Fruit fly (Drosophila melanogaster) whole organism, prepupa: ENCODE data around the gene uif.

Experiments
- Blimp-1 ChIP-seq: fragments of 200-800 bp; sonication (Bioruptor generic); optimal IDR thresholded peaks from 3 replicates; lab custom pipeline; 2017; ENCODE audit warnings: missing biosample characterization, missing genetic modification characterization, mild to moderate bottlenecking, moderate library complexity, missing genetic modification reagents
- CG11762 ChIP-seq: fragments of 200-800 bp; sonication (Bioruptor generic); optimal IDR thresholded peaks from 3 replicates; lab custom pipeline; 2016; ENCODE audit warnings: missing biosample characterization, missing genetic modification characterization; ENCODE audit not compliant: insufficient read depth
- CG15336 ChIP-seq: fragments of 200-800 bp; sonication (Bioruptor generic); IDR thresholded peaks from 2 replicates; pipeline ENCODE4 v1.3.6; 2022; ENCODE audit warnings: missing biosample characterization, missing genetic modification characterization
- CG4318 ChIP-seq: fragments of 200-800 bp; sonication (Bioruptor generic); optimal IDR thresholded peaks from 3 replicates; lab custom pipeline; 2017; ENCODE audit warnings: missing biosample characterization, mild to moderate bottlenecking, missing genetic modification characterization
- CG6276 ChIP-seq: fragments of 200-800 bp; sonication (Bioruptor generic); optimal IDR thresholded peaks from 2 replicates; lab custom pipeline; 2017; ENCODE audit warnings: missing biosample characterization, mild to moderate bottlenecking, missing genetic modification characterization
- CG6792 ChIP-seq: fragments of 200-800 bp; sonication (Bioruptor generic); optimal IDR thresholded peaks from 3 replicates; lab custom pipeline; 2016; ENCODE audit warnings: missing biosample characterization, missing genetic modification characterization
- CG6854 ChIP-seq: fragments of 200-800 bp; sonication (Bioruptor generic); optimal IDR thresholded peaks from 2 replicates; lab custom pipeline; 2017; ENCODE audit warnings: missing biosample characterization, mild to moderate bottlenecking, missing genetic modification characterization
- CG7368 ChIP-seq: fragments of 200-800 bp; sonication (Bioruptor generic); optimal IDR thresholded peaks from 3 replicates; lab custom pipeline; 2016; ENCODE audit warnings: missing biosample characterization, missing genetic modification characterization
- Eip93F ChIP-seq: fragments of 200-800 bp; sonication (Bioruptor generic); optimal IDR thresholded peaks from 2 replicates; lab custom pipeline; 2016; ENCODE audit warnings: missing biosample characterization, mild to moderate bottlenecking, missing genetic modification characterization
- Hr4 ChIP-seq: fragments of 200-800 bp; sonication (Bioruptor generic); optimal IDR thresholded peaks from 3 replicates; lab custom pipeline; 2016; ENCODE audit warnings: missing biosample characterization, missing genetic modification characterization
- acj6 ChIP-seq: fragments of 200-800 bp; sonication (Bioruptor generic); optimal IDR thresholded peaks from 3 replicates; lab custom pipeline; 2016; ENCODE audit warnings: missing biosample characterization, missing genetic modification characterization
- net ChIP-seq: fragments of 200-800 bp; sonication (Bioruptor generic); optimal IDR thresholded peaks from 3 replicates; lab custom pipeline; 2016; ENCODE audit warnings: missing biosample characterization, missing genetic modification characterization
- ss ChIP-seq, 2 experiments: fragments of 200-800 bp; sonication (Bioruptor generic); optimal IDR thresholded peaks; 2 replicates in 1 of 2; 3 replicates in 1 of 2; lab custom pipeline; 2017 to 2018; ENCODE audit warnings: mild to moderate bottlenecking in 2 of 2, missing biosample characterization in 2 of 2, missing genetic modification characterization in 2 of 2, moderate library complexity in 1 of 2
- vri ChIP-seq: fragments of 200-800 bp; sonication (Bioruptor generic); optimal IDR thresholded peaks from 3 replicates; lab custom pipeline; 2016; ENCODE audit warnings: missing biosample characterization, mild to moderate bottlenecking, missing genetic modification characterization

- TF ChIP-seq Blimp-1 (GFP tag; lab: Kevin White, UChicago) = peak; percentile 52
- peak; percentile 24 for TF ChIP-seq Hr4
- peak; percentile 20 for TF ChIP-seq CG4318 (GFP tag; lab: Kevin White, UChicago)
- TF ChIP-seq CG7368 = no peak
- TF ChIP-seq acj6 = peak; percentile 52
- peak; percentile 22 for TF ChIP-seq Eip93F (GFP tag; lab: Kevin White, UChicago)
- peak in 1 of 2 experiments; percentile 25 for TF ChIP-seq ss (GFP tag; optimal IDR thresholded peaks at IDR 0.05; lab: Kevin White, UChicago)
- TF ChIP-seq CG6276 (GFP tag; lab: Kevin White, UChicago) = peak; percentile 35
- TF ChIP-seq CG6792 (GFP tag; lab: Kevin White, UChicago) = no peak
- peak; percentile 22 for TF ChIP-seq net (GFP tag; lab: Kevin White, UChicago)
- TF ChIP-seq CG15336 = 0 out of 2 replicates have a peak, but pooled peaks have one; percentile 23
- no peak for TF ChIP-seq CG11762 (GFP tag; lab: Kevin White, UChicago)
- TF ChIP-seq vri = peak; percentile 79
- TF ChIP-seq CG6854 (GFP tag; lab: Kevin White, UChicago) = no peak
Measured at dm6 chr2L:7043039-7043905, 33.1 kb upstream of the uif start.
